ENCODE assay signal across 2 fruit fly cellular contexts in the genomic region with DNA sequence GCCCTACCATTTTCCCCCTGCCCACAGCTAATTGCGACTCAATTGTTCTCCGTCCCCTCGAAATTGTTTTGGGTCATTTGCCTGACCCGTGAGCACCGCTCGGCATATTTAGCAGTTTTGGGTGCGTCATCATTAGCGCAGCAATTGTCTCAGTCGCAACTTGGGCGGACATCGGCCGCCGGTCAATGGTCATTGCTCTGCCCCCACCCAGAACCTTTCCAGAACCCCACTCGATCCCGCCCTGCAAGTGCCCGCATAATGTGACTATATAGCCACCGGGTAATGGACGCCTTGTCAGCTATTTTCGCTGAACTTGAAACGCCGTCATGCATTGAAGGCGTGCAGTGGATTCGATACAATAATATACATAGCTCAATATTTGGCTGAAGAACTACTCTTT.
A peak's percentile ranks its signal among the peaks of the same experiment; 100 is the strongest.
TF ChIP-seq lines count a peak whose summit lies in the region.

No protein-coding gene starts in this region.

- TF ChIP-seq CTCF in whole organism, embryonic (GFP tag; optimal IDR thresholded peaks at IDR 0.05; lab: Kevin White, UChicago): no peak

TF ChIP-seq in whole organism, adult, 20 proteins besides CTCF, POLR2A, EP300 and RAD21:
- TF ChIP-seq tj (GFP tag; optimal IDR thresholded peaks at IDR 0.05; lab: Kevin White, UChicago): peak; percentile 97
- peak; percentile 8 for TF ChIP-seq CG33017 (tag; optimal IDR thresholded peaks at IDR 0.05; lab: Kevin White, UChicago)
- peak; percentile 93 for TF ChIP-seq CG12768 (GFP tag; optimal IDR thresholded peaks at IDR 0.05; lab: Kevin White, UChicago)
- no peak for TF ChIP-seq CG7045 (GFP tag; optimal IDR thresholded peaks at IDR 0.05; lab: Kevin White, UChicago)
- TF ChIP-seq Clk (GFP tag; optimal IDR thresholded peaks at IDR 0.05; lab: Kevin White, UChicago): peak; percentile 5
- no peak for TF ChIP-seq bab1 (GFP tag; optimal IDR thresholded peaks at IDR 0.05; lab: Kevin White, UChicago)
- no peak for TF ChIP-seq CG5204 (GFP tag; optimal IDR thresholded peaks at IDR 0.05; lab: Kevin White, UChicago)

TF ChIP-seq in whole organism, embryonic, 481 proteins besides CTCF, POLR2A, EP300 and RAD21:
- TF ChIP-seq Rfx (GFP tag; IDR thresholded peaks at IDR 0.05; lab: Robert Waterston, UW): 0 out of 2 replicates have a peak, but pooled peaks have one; percentile 25
- TF ChIP-seq gcm (GFP tag; optimal IDR thresholded peaks at IDR 0.05; lab: Kevin White, UChicago): peak; percentile 69
- TF ChIP-seq CG8290 (GFP tag; optimal IDR thresholded peaks at IDR 0.05; lab: Kevin White, UChicago): no peak
- peak in 1 of 2 experiments; percentile 46 for TF ChIP-seq CG8290 (tag; optimal IDR thresholded peaks at IDR 0.05; lab: Kevin White, UChicago)
- no peak for TF ChIP-seq dan (GFP tag; IDR thresholded peaks at IDR 0.05; lab: Robert Waterston, UW)
- no peak for TF ChIP-seq br (optimal IDR thresholded peaks at IDR 0.05; lab: Kevin White, UChicago)
- TF ChIP-seq CG8089 (GFP tag; optimal IDR thresholded peaks at IDR 0.05; lab: Kevin White, UChicago): no peak
- TF ChIP-seq fd64A (GFP tag; optimal IDR thresholded peaks at IDR 0.05; lab: Kevin White, UChicago): no peak
- TF ChIP-seq Ravus (GFP tag; IDR thresholded peaks at IDR 0.05; lab: Robert Waterston, UW): no peak
- TF ChIP-seq CG2678 (tag; optimal IDR thresholded peaks at IDR 0.05; lab: Kevin White, UChicago): no peak
- peak; percentile 33; the same call in 1 of the 2 replicates for TF ChIP-seq sob (GFP tag; IDR thresholded peaks at IDR 0.05; lab: Robert Waterston, UW)
- peak in 1 of 2 experiments; percentile 7 for TF ChIP-seq Hr78 (GFP tag; optimal IDR thresholded peaks at IDR 0.05; lab: Kevin White, UChicago)
- no peak for TF ChIP-seq CG10565 (GFP tag; optimal IDR thresholded peaks at IDR 0.05; lab: Kevin White, UChicago)
- no peak for TF ChIP-seq CG3995 (GFP tag; optimal IDR thresholded peaks at IDR 0.05; lab: Kevin White, UChicago)
- no peak for TF ChIP-seq CG10366 (GFP tag; IDR thresholded peaks at IDR 0.05; lab: Robert Waterston, UW)
- TF ChIP-seq CG32767 (GFP tag; IDR thresholded peaks at IDR 0.05; lab: Robert Waterston, UW): no peak
- TF ChIP-seq nom (GFP tag; optimal IDR thresholded peaks at IDR 0.05; lab: Kevin White, UChicago): no peak
- no peak for TF ChIP-seq p53 (GFP tag; optimal IDR thresholded peaks at IDR 0.05; lab: Kevin White, UChicago)
- TF ChIP-seq CG9215 (GFP tag; IDR thresholded peaks at IDR 0.05; lab: Robert Waterston, UW): no peak
- no peak for TF ChIP-seq pnt (GFP tag; optimal IDR thresholded peaks at IDR 0.05; lab: Kevin White, UChicago)
- no peak for TF ChIP-seq danr (GFP tag; IDR thresholded peaks at IDR 0.05; lab: Robert Waterston, UW)
- no peak for TF ChIP-seq D19A (tag; optimal IDR thresholded peaks at IDR 0.05; lab: Kevin White, UChicago)
- TF ChIP-seq CG4424 (GFP tag; optimal IDR thresholded peaks at IDR 0.05; lab: Kevin White, UChicago): no peak
- TF ChIP-seq dati (GFP tag; IDR thresholded peaks at IDR 0.05; lab: Robert Waterston, UW): no peak
- no peak for TF ChIP-seq Aef1 (GFP tag; IDR thresholded peaks at IDR 0.05; lab: Robert Waterston, UW)
- TF ChIP-seq Poxn (GFP tag; IDR thresholded peaks at IDR 0.05; lab: Robert Waterston, UW): no peak
- no peak for TF ChIP-seq CG6813 (GFP tag; optimal IDR thresholded peaks at IDR 0.05; lab: Kevin White, UChicago)
- peak; percentile 42 for TF ChIP-seq Ets65A (GFP tag; lab: Kevin White, UChicago)
- TF ChIP-seq Hr51 (GFP tag; optimal IDR thresholded peaks at IDR 0.05; lab: Kevin White, UChicago): no peak
- no peak for TF ChIP-seq CG11093 (GFP tag; IDR thresholded peaks at IDR 0.05; lab: Robert Waterston, UW)
- no peak for TF ChIP-seq CG4404 (GFP tag; IDR thresholded peaks at IDR 0.05; lab: Robert Waterston, UW)
- TF ChIP-seq ssp (GFP tag; IDR thresholded peaks at IDR 0.05; lab: Robert Waterston, UW): no peak
- no peak for TF ChIP-seq Sox100B (GFP tag; optimal IDR thresholded peaks at IDR 0.05; lab: Kevin White, UChicago)
- TF ChIP-seq CG30403 (GFP tag; optimal IDR thresholded peaks at IDR 0.05; lab: Kevin White, UChicago): no peak
